Worm (Caenorhabditis elegans) whole organism, L4/young adult: ENCODE data around the gene srz-12.
"Not testable (repeated sequence)": the region's sequence is repeated elsewhere in the genome, so short reads cannot be mapped to it uniquely, and the experiment has no call there.

Experiments used
- W03F9.2 ChIP-seq: fragments of 150-350 bp; optimal IDR thresholded peaks from 2 replicates; lab custom pipeline; 2014; ENCODE audit warnings: missing biosample characterization, missing genetic modification characterization
- dao-5 ChIP-seq: sonication (generic microtip); optimal IDR thresholded peaks from 2 replicates; lab custom pipeline; 2016; ENCODE audit warnings: missing genotype, missing genetic modification characterization, moderate library complexity, missing compliant biosample characterization
- him-1 ChIP-seq: sonication (generic microtip); optimal IDR thresholded peaks from 2 replicates; lab custom pipeline; 2016; ENCODE audit warnings: missing genotype, missing genetic modification reagents, missing genetic modification characterization, missing compliant biosample characterization

srz-12 gene

ce11 chrV:15862599-15862998, at the start of gene srz-12:
Gene srz-12, minus strand, starts transcription at chrV:15862699.
- TF ChIP-seq him-1 (tag; lab: Kevin White, UChicago): no peak
- no peak for TF ChIP-seq dao-5 (tag; lab: Kevin White, UChicago)

- TF ChIP-seq W03F9.2 (tag; lab: Kevin White, UChicago): no peak
- no peak for TF ChIP-seq him-1 (tag; lab: Kevin White, UChicago)
- no peak for TF ChIP-seq dao-5 (tag; lab: Kevin White, UChicago)
These were observed 49.3 kb upstream of the srz-12 start, which contains the start of gene F35E8.6 for ce11 chrV:15911848-15912247. Gene F35E8.6, plus strand, starts transcription at chrV:15912148.

ce11 chrV:15905530-15905929, 43.0 kb upstream of the srz-12 start, which contains the start of the genes F35E8.1 and F35E8.2:
Gene F35E8.1, minus strand, starts transcription at chrV:15905630.
Gene F35E8.2, plus strand, starts transcription at chrV:15905661.
- TF ChIP-seq dao-5, W03F9.2, him-1 (tag; lab: Kevin White, UChicago): not testable (repeated sequence)

ce11 chrV:15900564-15900963, 38.1 kb upstream of the srz-12 start:
- no peak for TF ChIP-seq dao-5 (tag; lab: Kevin White, UChicago)
- TF ChIP-seq him-1 (tag; lab: Kevin White, UChicago): no peak
- no peak for TF ChIP-seq W03F9.2 (tag; lab: Kevin White, UChicago)

ce11 chrV:15899696-15900095, 37.2 kb upstream of the srz-12 start, which contains the start of gene T06C12.14:
Gene T06C12.14, plus strand, starts transcription at chrV:15899996.
- TF ChIP-seq W03F9.2 (tag; lab: Kevin White, UChicago) (no peak), him-1 (tag; lab: Kevin White, UChicago) (no peak), dao-5 (tag; lab: Kevin White, UChicago) (no peak)

- TF ChIP-seq W03F9.2 (tag; lab: Kevin White, UChicago) (no peak), dao-5 (tag; lab: Kevin White, UChicago) (no peak), him-1 (tag; lab: Kevin White, UChicago) (no peak)
These were observed 35.2 kb upstream of the srz-12 start, which contains the start of gene str-60 for ce11 chrV:15897696-15898095. Gene str-60, plus strand, starts transcription at chrV:15897996.

- no peak for TF ChIP-seq him-1 (tag; lab: Kevin White, UChicago)
- TF ChIP-seq dao-5 (tag; lab: Kevin White, UChicago): no peak
- no peak for TF ChIP-seq W03F9.2 (tag; lab: Kevin White, UChicago)
These were observed 34.2 kb upstream of the srz-12 start, which contains the start of gene nhr-213 for ce11 chrV:15896671-15897070. Gene nhr-213, minus strand, starts transcription at chrV:15896771.

- TF ChIP-seq him-1 (tag; lab: Kevin White, UChicago) (no peak), W03F9.2 (tag; lab: Kevin White, UChicago) (no peak), dao-5 (tag; lab: Kevin White, UChicago) (no peak)
These were observed 30.2 kb upstream of the srz-12 start, which contains the start of gene T06C12.11 for ce11 chrV:15892696-15893095. Gene T06C12.11, plus strand, starts transcription at chrV:15892996.

- TF ChIP-seq him-1 (tag; lab: Kevin White, UChicago): no peak
- TF ChIP-seq W03F9.2 (tag; lab: Kevin White, UChicago): no peak
These were observed 29.3 kb upstream of the srz-12 start, which contains the start of gene T06C12.12 for ce11 chrV:15891761-15892160. Gene T06C12.12, plus strand, starts transcription at chrV:15892061.

- no peak for TF ChIP-seq dao-5 (tag; lab: Kevin White, UChicago)
- no peak for TF ChIP-seq him-1 (tag; lab: Kevin White, UChicago)
- no peak for TF ChIP-seq W03F9.2 (tag; lab: Kevin White, UChicago)
These were observed 28.8 kb upstream of the srz-12 start for ce11 chrV:15891279-15891678.

ce11 chrV:15890115-15890514, 27.6 kb upstream of the srz-12 start:
- TF ChIP-seq him-1 (tag; lab: Kevin White, UChicago) (no peak), W03F9.2 (tag; lab: Kevin White, UChicago) (no peak), dao-5 (tag; lab: Kevin White, UChicago) (no peak)

ce11 chrV:15888751-15889150, 26.3 kb upstream of the srz-12 start, which contains the start of gene cgt-1:
Gene cgt-1, minus strand, starts transcription at chrV:15888851.
- TF ChIP-seq dao-5 (tag; lab: Kevin White, UChicago): no peak
- no peak for TF ChIP-seq W03F9.2 (tag; lab: Kevin White, UChicago)
- TF ChIP-seq him-1 (tag; lab: Kevin White, UChicago): no peak

ce11 chrV:15887708-15888295, 25.3 kb upstream of the srz-12 start:
- TF ChIP-seq dao-5 (tag; lab: Kevin White, UChicago) (no peak), W03F9.2 (tag; lab: Kevin White, UChicago) (no peak), him-1 (tag; lab: Kevin White, UChicago) (no peak)

ce11 chrV:15885967-15886366, 23.5 kb upstream of the srz-12 start, which contains the start of gene T06C12.9:
Gene T06C12.9, minus strand, starts transcription at chrV:15886067.
- TF ChIP-seq dao-5 (tag; lab: Kevin White, UChicago) (no peak), W03F9.2 (tag; lab: Kevin White, UChicago) (no peak), him-1 (tag; lab: Kevin White, UChicago) (no peak)
